Fruit fly (Drosophila melanogaster) whole organism, embryonic: ENCODE measurements around the gene dhd.

Experiments
- Abd-B ChIP-seq: fragments of 200-800 bp; sonication (Bioruptor generic); optimal IDR thresholded peaks from 2 replicates; lab custom pipeline; 2018; ENCODE audit warnings: missing biosample characterization, mild to moderate bottlenecking, missing genetic modification characterization, moderate library complexity
- Adf1 ChIP-seq: fragments of 200-800 bp; sonication (Bioruptor generic); IDR thresholded peaks from 2 replicates; pipeline ENCODE4 v1.3.6; 2022; ENCODE audit warnings: missing biosample characterization, missing genetic modification characterization
- CG10147 ChIP-seq: fragments of 200-800 bp; sonication (Bioruptor generic); optimal IDR thresholded peaks from 2 replicates; lab custom pipeline; 2019; ENCODE audit warnings: missing biosample characterization, mild to moderate bottlenecking, missing genetic modification characterization, moderate library complexity
- CG10979 ChIP-seq: fragments of 200-800 bp; sonication (Bioruptor generic); optimal IDR thresholded peaks from 2 replicates; lab custom pipeline; 2018; ENCODE audit warnings: missing biosample characterization, mild to moderate bottlenecking, missing genetic modification characterization, moderate library complexity
- CG12104 ChIP-seq: fragments of 200-800 bp; sonication (Bioruptor generic); optimal IDR thresholded peaks from 3 replicates; lab custom pipeline; 2016; ENCODE audit warnings: missing biosample characterization, missing genetic modification characterization
- CG12769 ChIP-seq: fragments of 200-800 bp; sonication (Bioruptor generic); optimal IDR thresholded peaks from 2 replicates; lab custom pipeline; 2019; ENCODE audit warnings: missing biosample characterization, mild to moderate bottlenecking, missing genetic modification characterization, moderate library complexity
- CG12942 ChIP-seq: fragments of 200-800 bp; sonication (Bioruptor generic); optimal IDR thresholded peaks from 3 replicates; lab custom pipeline; 2016; ENCODE audit warnings: missing biosample characterization, missing genetic modification characterization
- CG13123 ChIP-seq: fragments of 200-800 bp; sonication (Bioruptor generic); optimal IDR thresholded peaks from 2 replicates; lab custom pipeline; 2016; ENCODE audit warnings: missing biosample characterization, missing genetic modification characterization
- CG14965 ChIP-seq: fragments of 200-800 bp; sonication (Bioruptor generic); optimal IDR thresholded peaks from 2 replicates; lab custom pipeline; 2016; ENCODE audit warnings: missing biosample characterization, missing genetic modification characterization, borderline replicate concordance
- CG1602 ChIP-seq: fragments of 200-800 bp; sonication (Bioruptor generic); optimal IDR thresholded peaks from 3 replicates; lab custom pipeline; 2016; ENCODE audit warnings: missing biosample characterization, missing genetic modification characterization
- CG1603 ChIP-seq: fragments of 200-800 bp; sonication (Bioruptor generic); optimal IDR thresholded peaks from 2 replicates; lab custom pipeline; 2019; ENCODE audit warnings: missing biosample characterization, mild to moderate bottlenecking, missing genetic modification characterization, moderate library complexity
- CG17612 ChIP-seq: fragments of 200-800 bp; sonication (Bioruptor generic); IDR thresholded peaks from 2 replicates; pipeline ENCODE4 v1.3.6; 2022; ENCODE audit warnings: missing biosample characterization, missing genetic modification characterization
- CG2202 ChIP-seq: fragments of 200-800 bp; sonication (Bioruptor generic); optimal IDR thresholded peaks from 2 replicates; lab custom pipeline; 2018; ENCODE audit warnings: missing biosample characterization, mild to moderate bottlenecking, missing genetic modification characterization
- CG30403 ChIP-seq: fragments of 200-800 bp; sonication (Bioruptor generic); optimal IDR thresholded peaks from 3 replicates; lab custom pipeline; 2016; ENCODE audit warnings: missing biosample characterization, missing genetic modification characterization
- CG31388 ChIP-seq: fragments of 200-800 bp; sonication (Bioruptor generic); optimal IDR thresholded peaks from 2 replicates; lab custom pipeline; 2016; ENCODE audit warnings: missing biosample characterization, missing genetic modification characterization
- CG32532 ChIP-seq: fragments of 200-800 bp; sonication (Bioruptor generic); IDR thresholded peaks from 2 replicates; pipeline ENCODE4 v1.3.6; 2022; ENCODE audit warnings: missing biosample characterization, missing genetic modification characterization
- CG34422 ChIP-seq: fragments of 200-800 bp; sonication (Bioruptor generic); IDR thresholded peaks from 3 replicates; pipeline ENCODE4 v1.3.6; 2022; ENCODE audit warnings: missing biosample characterization, missing genetic modification characterization
- CG8281 ChIP-seq: fragments of 200-800 bp; sonication (Bioruptor generic); optimal IDR thresholded peaks from 2 replicates; lab custom pipeline; 2018; ENCODE audit warnings: missing biosample characterization, mild to moderate bottlenecking, missing genetic modification characterization, moderate library complexity
- CG8478 ChIP-seq: fragments of >200 bp; optimal IDR thresholded peaks from 2 replicates; lab custom pipeline; 2018
- CoRest ChIP-seq: fragments of 200-800 bp; sonication (Bioruptor generic); optimal IDR thresholded peaks from 3 replicates; lab custom pipeline; 2018; ENCODE audit warnings: missing biosample characterization, mild to moderate bottlenecking, missing genetic modification characterization, moderate library complexity
- Dek ChIP-seq: fragments of 200-800 bp; sonication (Bioruptor generic); optimal IDR thresholded peaks from 3 replicates; lab custom pipeline; 2019; ENCODE audit warnings: missing biosample characterization, mild to moderate bottlenecking, missing genetic modification characterization, moderate library complexity
- Doc2 ChIP-seq: fragments of 200-800 bp; sonication (Bioruptor generic); IDR thresholded peaks from 2 replicates; pipeline ENCODE4 v1.3.6; 2022; ENCODE audit warnings: missing biosample characterization, missing genetic modification characterization
- Ets65A ChIP-seq: fragments of 200-800 bp; sonication (Bioruptor generic); peaks from one replicate; lab custom pipeline; 2016; ENCODE audit warnings: missing biosample characterization, missing genetic modification characterization
- Gsc ChIP-seq: fragments of 200-800 bp; sonication (Bioruptor generic); IDR thresholded peaks from 2 replicates; pipeline ENCODE4 v1.3.6; 2022; ENCODE audit warnings: missing biosample characterization, missing genetic modification characterization
- HLH3B ChIP-seq: fragments of 200-800 bp; sonication (Bioruptor generic); IDR thresholded peaks from 2 replicates; pipeline ENCODE4 v1.3.6; 2022; ENCODE audit warnings: missing biosample characterization, missing genetic modification characterization
- Hmr ChIP-seq: fragments of 200-800 bp; sonication (Bioruptor generic); optimal IDR thresholded peaks from 3 replicates; lab custom pipeline; 2017; ENCODE audit warnings: mild to moderate bottlenecking, missing biosample characterization, missing genetic modification reagents, missing genetic modification characterization
- Hmx ChIP-seq: fragments of 200-800 bp; sonication (Bioruptor generic); optimal IDR thresholded peaks from 2 replicates; lab custom pipeline; 2016; ENCODE audit warnings: missing biosample characterization, missing genetic modification characterization
- Kr ChIP-seq: fragments of 200-800 bp; sonication (Bioruptor generic); optimal IDR thresholded peaks from 2 replicates; lab custom pipeline; 2017; ENCODE audit warnings: missing biosample characterization, mild to moderate bottlenecking, missing genetic modification characterization
- Mes4 ChIP-seq: fragments of 200-800 bp; sonication (Bioruptor generic); optimal IDR thresholded peaks from 2 replicates; lab custom pipeline; 2016; ENCODE audit warnings: missing biosample characterization, missing genetic modification characterization
- Rx ChIP-seq: fragments of 200-800 bp; sonication (Bioruptor generic); IDR thresholded peaks from 2 replicates; pipeline ENCODE4 v1.3.6; 2022; ENCODE audit warnings: missing biosample characterization, missing genetic modification characterization
- Sox100B ChIP-seq: fragments of 200-800 bp; sonication (Bioruptor generic); optimal IDR thresholded peaks from 3 replicates; lab custom pipeline; 2018; ENCODE audit warnings: missing biosample characterization, mild to moderate bottlenecking, missing genetic modification characterization
- TFAM ChIP-seq: fragments of 200-800 bp; sonication (Bioruptor generic); optimal IDR thresholded peaks from 2 replicates; lab custom pipeline; 2017; ENCODE audit warnings: missing biosample characterization, missing genetic modification characterization, inconsistent platforms
- Trl ChIP-seq, 3 experiments: fragments of >200 bp in 2 of 3; fragments of 200-800 bp in 1 of 3; sonication (Bioruptor generic) in 1 of 3; optimal IDR thresholded peaks; 2 replicates in 1 of 3; 3 replicates in 2 of 3; lab custom pipeline; 2016 to 2017; ENCODE audit warnings: missing biosample characterization in 1 of 3, missing genetic modification characterization in 1 of 3
- amos ChIP-seq: fragments of 200-800 bp; sonication (Bioruptor generic); IDR thresholded peaks from 2 replicates; pipeline ENCODE4 v1.3.6; 2022; ENCODE audit warnings: missing biosample characterization, missing genetic modification characterization; ENCODE audit not compliant: partially characterized antibody
- ato ChIP-seq: fragments of 200-800 bp; sonication (Bioruptor generic); IDR thresholded peaks from 2 replicates; pipeline ENCODE4 v1.3.6; 2022; ENCODE audit warnings: missing biosample characterization, missing genetic modification characterization; ENCODE audit not compliant: partially characterized antibody
- bab2 ChIP-seq: fragments of 200-800 bp; sonication (Bioruptor generic); optimal IDR thresholded peaks from 2 replicates; lab custom pipeline; 2016; ENCODE audit warnings: missing biosample characterization, missing genetic modification characterization
- bowl ChIP-seq: fragments of 200-800 bp; sonication (Bioruptor generic); IDR thresholded peaks from 2 replicates; pipeline ENCODE4 v1.3.6; 2022; ENCODE audit warnings: missing biosample characterization, missing genetic modification characterization
- crp ChIP-seq, 2 experiments: fragments of 200-800 bp; sonication (Bioruptor generic); optimal IDR thresholded peaks; 2 replicates in 1 of 2; 3 replicates in 1 of 2; lab custom pipeline; 2017; ENCODE audit warnings: missing biosample characterization in 2 of 2, missing genetic modification characterization in 2 of 2, mild to moderate bottlenecking in 1 of 2, moderate library complexity in 1 of 2
- danr ChIP-seq: fragments of 200-800 bp; sonication (Bioruptor generic); IDR thresholded peaks from 2 replicates; pipeline ENCODE4 v1.3.6; 2022; ENCODE audit warnings: missing biosample characterization, missing genetic modification characterization
- dpn ChIP-seq, 2 experiments: fragments of 200-800 bp; sonication (Bioruptor generic); optimal IDR thresholded peaks; 3 replicates each; lab custom pipeline; 2016; ENCODE audit warnings: missing biosample characterization in 2 of 2, missing genetic modification characterization in 2 of 2
- fd64A ChIP-seq: fragments of 200-800 bp; sonication (Bioruptor generic); optimal IDR thresholded peaks from 3 replicates; lab custom pipeline; 2018; ENCODE audit warnings: missing biosample characterization, mild to moderate bottlenecking, missing genetic modification characterization
- gt ChIP-seq: fragments of 200-800 bp; sonication (Bioruptor generic); IDR thresholded peaks from 2 replicates; pipeline ENCODE4 v1.3.6; 2022; ENCODE audit warnings: missing biosample characterization, missing genetic modification characterization
- hb ChIP-seq: fragments of 200-800 bp; sonication (Bioruptor generic); IDR thresholded peaks from 3 replicates; pipeline ENCODE4 v1.3.6; 2022; ENCODE audit warnings: missing biosample characterization, missing genetic modification characterization; ENCODE audit not compliant: partially characterized antibody
- nom ChIP-seq: fragments of 200-800 bp; sonication (Bioruptor generic); optimal IDR thresholded peaks from 2 replicates; lab custom pipeline; 2017; ENCODE audit warnings: missing biosample characterization, missing genetic modification characterization, mild to moderate bottlenecking, moderate library complexity, missing genetic modification reagents
- pnt ChIP-seq: fragments of 200-800 bp; sonication (Bioruptor generic); optimal IDR thresholded peaks from 3 replicates; lab custom pipeline; 2016; ENCODE audit warnings: missing biosample characterization, missing genetic modification characterization
- prd ChIP-seq, 3 experiments: fragments of >200 bp in 2 of 3; fragments of 200-800 bp in 1 of 3; sonication (Bioruptor generic) in 1 of 3; optimal IDR thresholded peaks in 2 of 3; IDR thresholded peaks in 1 of 3; 2 replicates in 2 of 3; 3 replicates in 1 of 3; pipeline versions ENCODE4 v1.3.6 to Lab custom; 2017 to 2022; ENCODE audit warnings: missing biosample characterization in 1 of 3, missing genetic modification characterization in 1 of 3
- scrt ChIP-seq: fragments of 200-800 bp; sonication (Bioruptor generic); optimal IDR thresholded peaks from 2 replicates; lab custom pipeline; 2018; ENCODE audit warnings: missing biosample characterization, mild to moderate bottlenecking, missing genetic modification characterization, moderate library complexity
- slp2 ChIP-seq: fragments of 200-800 bp; sonication (Bioruptor generic); optimal IDR thresholded peaks from 2 replicates; lab custom pipeline; 2016; ENCODE audit warnings: missing biosample characterization, missing genetic modification characterization
- tin ChIP-seq: fragments of 200-800 bp; sonication (Bioruptor generic); optimal IDR thresholded peaks from 3 replicates; lab custom pipeline; 2016; ENCODE audit warnings: missing biosample characterization, missing genetic modification characterization
- tup ChIP-seq: fragments of 200-800 bp; sonication (Bioruptor generic); optimal IDR thresholded peaks from 2 replicates; lab custom pipeline; 2016; ENCODE audit warnings: missing biosample characterization, mild to moderate bottlenecking, missing genetic modification characterization, moderate library complexity

dhd gene

DNA sequence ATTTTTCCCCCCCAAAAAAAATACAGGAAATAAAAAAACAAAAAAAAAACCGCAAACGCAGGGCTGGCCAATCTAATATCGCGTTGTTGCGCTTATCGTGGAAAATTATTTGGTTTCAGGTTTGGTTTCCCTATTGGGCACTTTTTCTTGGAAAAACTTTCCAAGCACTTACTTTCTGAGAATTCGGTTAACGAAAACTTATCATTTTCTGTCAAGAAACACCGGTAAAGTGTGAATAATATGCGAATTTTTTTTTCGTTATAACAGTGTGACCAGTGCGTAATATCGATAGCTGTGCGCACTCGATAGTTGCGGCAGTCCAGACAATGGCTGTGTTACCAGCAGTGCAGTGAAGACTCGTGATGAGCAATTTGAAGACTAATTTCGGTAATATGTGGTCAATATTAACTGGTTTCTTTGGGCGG is 10.5 kb downstream of the dhd start, which contains the start of gene Rnp4F (continued):
- TF ChIP-seq Ets65A (GFP tag; lab: Kevin White, UChicago) (peak; percentile 99), dpn (GFP tag; optimal IDR thresholded peaks at IDR 0.05; lab: Kevin White, UChicago) (peak; percentile 77 to 80), gt (0 out of 2 replicates have a peak, but pooled peaks have one; percentile 37), Adf1 (GFP tag; lab: Robert Waterston, UW) (no peak; the same call in 1 of the 2 replicates), Kr (no peak), CG10979 (tag; lab: Kevin White, UChicago) (no peak), Gsc (GFP tag; lab: Robert Waterston, UW) (no peak), tin (GFP tag; lab: Kevin White, UChicago) (peak; percentile 74), Abd-B (GFP tag; lab: Kevin White, UChicago) (peak; percentile 63), fd64A (GFP tag; lab: Kevin White, UChicago) (no peak), Mes4 (GFP tag; lab: Kevin White, UChicago) (peak; percentile 41), prd (optimal IDR thresholded peaks at IDR 0.05; lab: Kevin White, UChicago) (no peak), prd (GFP tag; IDR thresholded peaks at IDR 0.05; lab: Robert Waterston, UW) (peak; percentile 80), CG31388 (GFP tag; lab: Kevin White, UChicago) (no peak), Doc2 (GFP tag; lab: Robert Waterston, UW) (no peak), bab2 (GFP tag; lab: Kevin White, UChicago) (peak; percentile 68), CG12942 (peak; percentile 61), pnt (GFP tag; lab: Kevin White, UChicago) (peak; percentile 73), Hmx (GFP tag; lab: Kevin White, UChicago) (no peak), slp2 (GFP tag; lab: Kevin White, UChicago) (peak; percentile 44), danr (GFP tag; lab: Robert Waterston, UW) (no peak), amos (GFP tag; lab: Robert Waterston, UW) (peak; percentile 88), CG1603 (tag; lab: Kevin White, UChicago) (no peak), Sox100B (GFP tag; lab: Kevin White, UChicago) (no peak), CG8281 (no peak), HLH3B (GFP tag; lab: Robert Waterston, UW) (peak; percentile 62), tup (peak; percentile 8), scrt (GFP tag; lab: Kevin White, UChicago) (no peak), Trl (optimal IDR thresholded peaks at IDR 0.05; lab: Kevin White, UChicago) (no peak), Trl (GFP tag; optimal IDR thresholded peaks at IDR 0.05; lab: Kevin White, UChicago) (peak; percentile 68), Rx (GFP tag; lab: Robert Waterston, UW) (peak; percentile 56), CoRest (tag; lab: Kevin White, UChicago) (peak; percentile 77), Dek (tag; lab: Kevin White, UChicago) (peak; percentile 59), Hmr (GFP tag; lab: Kevin White, UChicago) (no peak), CG34422 (GFP tag; lab: Robert Waterston, UW) (peak; percentile 84), CG1602 (GFP tag; lab: Kevin White, UChicago) (peak; percentile 62), CG32532 (GFP tag; lab: Robert Waterston, UW) (peak; percentile 72), bowl (GFP tag; lab: Robert Waterston, UW) (0 out of 2 replicates have a peak, but pooled peaks have one; percentile 24), CG2202 (tag; lab: Kevin White, UChicago) (no peak), CG12769 (tag; lab: Kevin White, UChicago) (no peak), hb (GFP tag; lab: Robert Waterston, UW) (peak; percentile 60; the same call in 2 of the 3 replicates), CG12104 (GFP tag; lab: Kevin White, UChicago) (peak; percentile 49), TFAM (GFP tag; lab: Kevin White, UChicago) (no peak), CG30403 (peak; percentile 74), CG17612 (GFP tag; lab: Robert Waterston, UW) (no peak), nom (GFP tag; lab: Kevin White, UChicago) (peak; percentile 76), CG10147 (peak; percentile 18), ato (0 out of 2 replicates have a peak, but pooled peaks have one; percentile 21), CG13123 (peak; percentile 16), crp (GFP tag; optimal IDR thresholded peaks at IDR 0.05; lab: Kevin White, UChicago) (peak in 1 of 2 experiments; percentile 15), CG8478 (no peak), CG14965 (no peak)
